Worm (Caenorhabditis elegans) whole organism, L4 larva: ENCODE measurements around the gene fpn-1.2.

Source experiments
- ama-1 ChIP-seq: fragments of 150-350 bp; optimal IDR thresholded peaks from 2 replicates; lab custom pipeline; 2014; ENCODE audit warnings: inconsistent platforms, mixed read lengths
- dpl-1 ChIP-seq: fragments of 150-350 bp; optimal IDR thresholded peaks from 2 replicates; lab custom pipeline; 2014; ENCODE audit warnings: missing biosample characterization, missing genetic modification reagents, missing genetic modification characterization
- duxl-1 ChIP-seq: sonication (generic microtip); optimal IDR thresholded peaks from 2 replicates; lab custom pipeline; 2016; ENCODE audit warnings: mild to moderate bottlenecking, missing genetic modification characterization, moderate library complexity, missing compliant biosample characterization; ENCODE audit not compliant: poor library complexity
- lin-13 ChIP-seq: fragments of 150-350 bp; optimal IDR thresholded peaks from 2 replicates; lab custom pipeline; 2014; ENCODE audit warnings: missing biosample characterization, missing genetic modification reagents, missing genetic modification characterization
- nhr-11 ChIP-seq: fragments of 150-350 bp; optimal IDR thresholded peaks from 2 replicates; lab custom pipeline; 2014; ENCODE audit warnings: missing biosample characterization, missing genetic modification characterization
- unc-62 ChIP-seq, 3 experiments: fragments of 150-350 bp in 1 of 3; sonication (generic microtip); optimal IDR thresholded peaks in 2 of 3; peaks in 1 of 3; 1 replicate in 1 of 3; 2 replicates in 2 of 3; lab custom pipeline; 2014 to 2017; ENCODE audit warnings: missing biosample characterization in 3 of 3, missing genetic modification characterization in 3 of 3, missing genetic modification reagents in 3 of 3, missing genotype in 1 of 3

- TF ChIP-seq nhr-11 (tag; lab: Kevin White, UChicago) (no peak), unc-62 (GFP tag; optimal IDR thresholded peaks at IDR 0.05 in 1 of 2; lab: Kevin White, UChicago) (no peak), unc-62 (tag; optimal IDR thresholded peaks at IDR 0.05; lab: Kevin White, UChicago) (no peak), dpl-1 (no peak), duxl-1 (tag; lab: Kevin White, UChicago) (no peak), lin-13 (GFP tag; lab: Kevin White, UChicago) (no peak), ama-1 (lab: Kevin White, UChicago) (no peak)
Measured at ce11 chrV:1495752-1496151, 31.3 kb upstream of the fpn-1.2 start.
